Worm (Caenorhabditis elegans): ENCODE results near the gene nhr-120.

The nhr-120 gene

ce11 chrX:6668911-6669310 lies 28.5 kb upstream of the nhr-120 start, which contains the start of gene nhr-137:
TSS of gene nhr-137 (minus strand) at chrX:6669011.
- TF ChIP-seq ztf-23 (GFP tag; IDR thresholded peaks at IDR 0.05) (no peak), klf-2 (GFP tag; conservative IDR thresholded peaks at IDR 0.05) (no peak), ref-1 (GFP tag; conservative IDR thresholded peaks at IDR 0.05) (no peak), ztf-29 (GFP tag; IDR thresholded peaks at IDR 0.05) (no peak), cog-1 (tag; optimal IDR thresholded peaks at IDR 0.05) (no peak), T22C8.4 (GFP tag; IDR thresholded peaks at IDR 0.05) (no peak), med-1 (GFP tag; optimal IDR thresholded peaks at IDR 0.05; ENCODE audit: insufficient read depth) (no peak), tab-1 (GFP tag; IDR thresholded peaks at IDR 0.05) (no peak)

- TF ChIP-seq tab-1 (GFP tag; IDR thresholded peaks at IDR 0.05): no peak
- TF ChIP-seq ztf-23 (GFP tag; IDR thresholded peaks at IDR 0.05): no peak
- TF ChIP-seq klf-2 (GFP tag; conservative IDR thresholded peaks at IDR 0.05): no peak
- no peak for TF ChIP-seq ref-1 (GFP tag; conservative IDR thresholded peaks at IDR 0.05)
- no peak for TF ChIP-seq ztf-29 (GFP tag; IDR thresholded peaks at IDR 0.05)
- no peak for TF ChIP-seq cog-1 (tag; optimal IDR thresholded peaks at IDR 0.05)
- TF ChIP-seq T22C8.4 (GFP tag; IDR thresholded peaks at IDR 0.05): no peak
- TF ChIP-seq flt-1 (GFP tag; IDR thresholded peaks at IDR 0.05): no peak
- TF ChIP-seq med-1 (GFP tag; optimal IDR thresholded peaks at IDR 0.05; ENCODE audit: insufficient read depth): no peak
Observed at ce11 chrX:6667468-6667867, 27.0 kb upstream of the nhr-120 start.

ce11 chrX:6665129-6665858 lies 24.9 kb upstream of the nhr-120 start:
- no peak for TF ChIP-seq ztf-23 (GFP tag; IDR thresholded peaks at IDR 0.05)
- no peak for TF ChIP-seq ztf-29 (GFP tag; IDR thresholded peaks at IDR 0.05)

ce11 chrX:6663780-6664437 lies 23.5 kb upstream of the nhr-120 start:
- TF ChIP-seq klf-2 (GFP tag; conservative IDR thresholded peaks at IDR 0.05): no peak
- no peak for TF ChIP-seq T22C8.4 (GFP tag; IDR thresholded peaks at IDR 0.05)
- TF ChIP-seq ztf-29 (GFP tag; IDR thresholded peaks at IDR 0.05): no peak
- TF ChIP-seq med-1 (GFP tag; optimal IDR thresholded peaks at IDR 0.05; ENCODE audit: insufficient read depth): no peak
- no peak for TF ChIP-seq ztf-23 (GFP tag; IDR thresholded peaks at IDR 0.05)
- TF ChIP-seq cog-1 (tag; optimal IDR thresholded peaks at IDR 0.05): no peak
- no peak for TF ChIP-seq ref-1 (GFP tag; conservative IDR thresholded peaks at IDR 0.05)
- no peak for TF ChIP-seq flt-1 (GFP tag; IDR thresholded peaks at IDR 0.05)
- no peak for TF ChIP-seq tab-1 (GFP tag; IDR thresholded peaks at IDR 0.05)

ce11 chrX:6662267-6662666 lies 21.8 kb upstream of the nhr-120 start:
- TF ChIP-seq cog-1 (tag; optimal IDR thresholded peaks at IDR 0.05) (no peak), flt-1 (GFP tag; IDR thresholded peaks at IDR 0.05) (no peak), klf-2 (GFP tag; conservative IDR thresholded peaks at IDR 0.05) (no peak), ztf-29 (GFP tag; IDR thresholded peaks at IDR 0.05) (no peak), ref-1 (GFP tag; conservative IDR thresholded peaks at IDR 0.05) (no peak), T22C8.4 (GFP tag; IDR thresholded peaks at IDR 0.05) (no peak), tab-1 (GFP tag; IDR thresholded peaks at IDR 0.05) (no peak), ztf-23 (GFP tag; IDR thresholded peaks at IDR 0.05) (no peak), med-1 (GFP tag; optimal IDR thresholded peaks at IDR 0.05; ENCODE audit: insufficient read depth) (no peak)

ce11 chrX:6656770-6657169 lies 16.4 kb upstream of the nhr-120 start:
- TF ChIP-seq tab-1 (GFP tag; IDR thresholded peaks at IDR 0.05) (no peak), med-1 (GFP tag; optimal IDR thresholded peaks at IDR 0.05; ENCODE audit: insufficient read depth) (no peak), ref-1 (GFP tag; conservative IDR thresholded peaks at IDR 0.05) (no peak), cog-1 (tag; optimal IDR thresholded peaks at IDR 0.05) (no peak), klf-2 (GFP tag; conservative IDR thresholded peaks at IDR 0.05) (no peak), ztf-23 (GFP tag; IDR thresholded peaks at IDR 0.05) (no peak), flt-1 (GFP tag; IDR thresholded peaks at IDR 0.05) (no peak), ztf-29 (GFP tag; IDR thresholded peaks at IDR 0.05) (no peak), T22C8.4 (GFP tag; IDR thresholded peaks at IDR 0.05) (no peak)

ce11 chrX:6656251-6656650 lies 15.8 kb upstream of the nhr-120 start:
- TF ChIP-seq flt-1 (GFP tag; IDR thresholded peaks at IDR 0.05) (no peak), ref-1 (GFP tag; conservative IDR thresholded peaks at IDR 0.05) (no peak), ztf-23 (GFP tag; IDR thresholded peaks at IDR 0.05) (no peak), T22C8.4 (GFP tag; IDR thresholded peaks at IDR 0.05) (no peak), ztf-29 (GFP tag; IDR thresholded peaks at IDR 0.05) (no peak), tab-1 (GFP tag; IDR thresholded peaks at IDR 0.05) (no peak), klf-2 (GFP tag; conservative IDR thresholded peaks at IDR 0.05) (no peak), med-1 (GFP tag; optimal IDR thresholded peaks at IDR 0.05; ENCODE audit: insufficient read depth) (no peak), cog-1 (tag; optimal IDR thresholded peaks at IDR 0.05) (no peak)

- TF ChIP-seq ztf-29 (GFP tag; IDR thresholded peaks at IDR 0.05) (no peak), klf-2 (GFP tag; conservative IDR thresholded peaks at IDR 0.05) (no peak), ztf-23 (GFP tag; IDR thresholded peaks at IDR 0.05) (no peak), flt-1 (GFP tag; IDR thresholded peaks at IDR 0.05) (no peak), T22C8.4 (GFP tag; IDR thresholded peaks at IDR 0.05) (no peak), cog-1 (tag; optimal IDR thresholded peaks at IDR 0.05) (no peak), tab-1 (GFP tag; IDR thresholded peaks at IDR 0.05) (no peak), ref-1 (GFP tag; conservative IDR thresholded peaks at IDR 0.05) (no peak), med-1 (GFP tag; optimal IDR thresholded peaks at IDR 0.05; ENCODE audit: insufficient read depth) (no peak)
Observed at ce11 chrX:6655163-6655562, 14.7 kb upstream of the nhr-120 start, which contains the start of gene nhr-173. TSS of gene nhr-173 (plus strand) at chrX:6655528.

- TF ChIP-seq T22C8.4 (GFP tag; IDR thresholded peaks at IDR 0.05) (no peak), ref-1 (GFP tag; conservative IDR thresholded peaks at IDR 0.05) (no peak), tab-1 (GFP tag; IDR thresholded peaks at IDR 0.05) (no peak), cog-1 (tag; optimal IDR thresholded peaks at IDR 0.05) (no peak), med-1 (GFP tag; optimal IDR thresholded peaks at IDR 0.05; ENCODE audit: insufficient read depth) (no peak), ztf-29 (GFP tag; IDR thresholded peaks at IDR 0.05) (no peak), ztf-23 (GFP tag; IDR thresholded peaks at IDR 0.05) (no peak), klf-2 (GFP tag; conservative IDR thresholded peaks at IDR 0.05) (no peak)
Observed at ce11 chrX:6654139-6654538, 13.7 kb upstream of the nhr-120 start.
